Worm (Caenorhabditis elegans): Measurements from ENCODE around the gene msrp-7.

ce11 chrII:10859359-10859758, 48.6 kb downstream of the msrp-7 start:
- TF ChIP-seq nhr-28 (tag; optimal IDR thresholded peaks at IDR 0.05) (no peak), mep-1 (tag; optimal IDR thresholded peaks at IDR 0.05) (no peak), cnd-1 (tag; optimal IDR thresholded peaks at IDR 0.05) (no peak), elt-3 (tag; optimal IDR thresholded peaks at IDR 0.05) (no peak), nhr-237 (tag; optimal IDR thresholded peaks at IDR 0.05) (no peak), drap-1 (GFP tag; optimal IDR thresholded peaks at IDR 0.05) (no peak), ztf-11 (tag; optimal IDR thresholded peaks at IDR 0.05) (no peak), tbx-8 (GFP tag; optimal IDR thresholded peaks at IDR 0.05) (no peak), lin-13 (tag; optimal IDR thresholded peaks at IDR 0.05) (no peak), unc-62 (GFP tag; optimal IDR thresholded peaks at IDR 0.05) (no peak), ham-2 (GFP tag; optimal IDR thresholded peaks at IDR 0.05) (no peak)

Data from whole organism, mixed stage, embryonic.